Worm (Caenorhabditis elegans) whole organism, mixed stage, embryonic: ENCODE data around the gene Y44A6B.3.

ENCODE experiments used
- bed-3 ChIP-seq: fragments of 200-800 bp; sonication (Bioruptor generic); optimal IDR thresholded peaks from 3 replicates; lab custom pipeline; 2018; ENCODE audit warnings: mild to moderate bottlenecking, missing genetic modification characterization, moderate library complexity, missing compliant biosample characterization
- blmp-1 ChIP-seq: fragments of 150-350 bp; optimal IDR thresholded peaks from 2 replicates; lab custom pipeline; 2014; ENCODE audit warnings: missing biosample characterization, missing genetic modification characterization
- ceh-39 ChIP-seq: fragments of 150-350 bp; optimal IDR thresholded peaks from 2 replicates; lab custom pipeline; 2014; ENCODE audit warnings: missing biosample characterization, missing genetic modification characterization
- ceh-43 ChIP-seq: fragments of 200-800 bp; sonication (Bioruptor generic); optimal IDR thresholded peaks from 2 replicates; lab custom pipeline; 2018; ENCODE audit warnings: mild to moderate bottlenecking, missing genetic modification characterization, moderate library complexity, missing compliant biosample characterization
- ces-1 ChIP-seq: fragments of 150-350 bp; optimal IDR thresholded peaks from 2 replicates; lab custom pipeline; 2014; ENCODE audit warnings: missing biosample characterization, missing genetic modification reagents, missing genetic modification characterization
- cnd-1 ChIP-seq: fragments of 200-800 bp; sonication (Bioruptor generic); optimal IDR thresholded peaks from 2 replicates; lab custom pipeline; 2018; ENCODE audit warnings: mild to moderate bottlenecking, missing genetic modification characterization, missing compliant biosample characterization
- elt-1 ChIP-seq: sonication (generic microtip); optimal IDR thresholded peaks from 2 replicates; lab custom pipeline; 2017; ENCODE audit warnings: missing genetic modification characterization, mild to moderate bottlenecking, missing compliant biosample characterization, antibody characterized with exemption, moderate library complexity, borderline replicate concordance; ENCODE audit not compliant: insufficient read depth
- elt-3 ChIP-seq: fragments of 150-350 bp; optimal IDR thresholded peaks from 2 replicates; lab custom pipeline; 2014; ENCODE audit warnings: missing biosample characterization, missing genetic modification characterization
- flh-1 ChIP-seq: fragments of 200-800 bp; sonication (Bioruptor generic); optimal IDR thresholded peaks from 2 replicates; lab custom pipeline; 2018; ENCODE audit warnings: mild to moderate bottlenecking, missing genetic modification characterization, moderate library complexity, missing compliant biosample characterization
- ham-2 ChIP-seq: fragments of 200-800 bp; sonication (Bioruptor generic); optimal IDR thresholded peaks from 2 replicates; lab custom pipeline; 2018; ENCODE audit warnings: mild to moderate bottlenecking, missing genetic modification characterization, missing compliant biosample characterization
- lin-13 ChIP-seq: fragments of 150-350 bp; optimal IDR thresholded peaks from 2 replicates; lab custom pipeline; 2014; ENCODE audit warnings: missing biosample characterization, missing genetic modification characterization
- lin-32 ChIP-seq: fragments of 200-800 bp; sonication (Bioruptor generic); optimal IDR thresholded peaks from 2 replicates; lab custom pipeline; 2018; ENCODE audit warnings: mild to moderate bottlenecking, missing genetic modification characterization, missing compliant biosample characterization
- lsy-2 ChIP-seq: fragments of 150-350 bp; optimal IDR thresholded peaks from 2 replicates; lab custom pipeline; 2014; ENCODE audit warnings: missing biosample characterization, missing genetic modification characterization
- mab-5 ChIP-seq: fragments of 150-350 bp; optimal IDR thresholded peaks from 2 replicates; lab custom pipeline; 2014; ENCODE audit warnings: missing biosample characterization, missing genetic modification characterization
- mep-1 ChIP-seq: fragments of 150-350 bp; optimal IDR thresholded peaks from 2 replicates; lab custom pipeline; 2017; ENCODE audit warnings: missing biosample characterization, missing genetic modification reagents, missing genetic modification characterization, inconsistent platforms
- mls-2 ChIP-seq: sonication (generic microtip); optimal IDR thresholded peaks from 2 replicates; lab custom pipeline; 2016; ENCODE audit warnings: mild to moderate bottlenecking, missing genetic modification characterization, moderate library complexity, missing compliant biosample characterization
- nhr-12 ChIP-seq: fragments of 150-350 bp; optimal IDR thresholded peaks from 2 replicates; lab custom pipeline; 2014; ENCODE audit warnings: missing biosample characterization, missing genetic modification characterization
- nhr-237 ChIP-seq: fragments of 150-350 bp; optimal IDR thresholded peaks from 2 replicates; lab custom pipeline; 2014; ENCODE audit warnings: missing biosample characterization, missing genetic modification characterization
- nhr-28 ChIP-seq: fragments of 150-350 bp; optimal IDR thresholded peaks from 2 replicates; lab custom pipeline; 2014; ENCODE audit warnings: missing biosample characterization, missing genetic modification characterization
- sem-2 ChIP-seq: fragments of 200-800 bp; sonication (Bioruptor generic); optimal IDR thresholded peaks from 2 replicates; lab custom pipeline; 2018; ENCODE audit warnings: mild to moderate bottlenecking, missing genetic modification characterization, missing compliant biosample characterization
- snpc-4 ChIP-seq: fragments of 150-350 bp; optimal IDR thresholded peaks from 2 replicates; lab custom pipeline; 2014; ENCODE audit warnings: missing biosample characterization, missing genetic modification characterization
- tbx-8 ChIP-seq: fragments of 200-800 bp; sonication (Bioruptor generic); optimal IDR thresholded peaks from 2 replicates; lab custom pipeline; 2018; ENCODE audit warnings: mild to moderate bottlenecking, missing genetic modification characterization, moderate library complexity, missing compliant biosample characterization
- unc-120 ChIP-seq: sonication (generic microtip); optimal IDR thresholded peaks from 2 replicates; lab custom pipeline; 2017; ENCODE audit warnings: missing genetic modification characterization, missing compliant biosample characterization; ENCODE audit not compliant: poor library complexity, severe bottlenecking

Y44A6B.3 gene

DNA sequence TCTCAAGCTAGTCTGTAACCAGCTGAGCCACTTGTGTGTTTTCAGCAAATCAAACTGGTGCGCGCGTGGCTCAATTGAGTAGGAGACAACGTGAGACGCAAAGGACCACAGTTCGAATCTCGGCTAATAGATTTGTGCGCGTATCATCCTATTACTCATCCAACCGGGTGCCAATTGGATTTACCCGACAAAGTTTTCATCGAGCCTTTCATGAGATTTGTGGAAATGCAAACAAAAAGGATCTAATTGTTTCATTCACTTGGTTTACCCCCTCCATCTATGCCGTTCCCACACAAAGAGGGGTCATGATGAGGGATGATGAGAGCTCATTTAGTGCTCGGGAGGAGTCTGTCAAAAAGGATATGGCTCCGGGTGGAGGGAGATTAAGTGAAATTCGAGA, 16.9 kb upstream of the Y44A6B.3 start:
- TF ChIP-seq nhr-28 (tag; lab: Kevin White, UChicago) (no peak), elt-3 (tag; lab: Kevin White, UChicago) (no peak), ces-1 (GFP tag; lab: Kevin White, UChicago) (peak; percentile 92)

DNA sequence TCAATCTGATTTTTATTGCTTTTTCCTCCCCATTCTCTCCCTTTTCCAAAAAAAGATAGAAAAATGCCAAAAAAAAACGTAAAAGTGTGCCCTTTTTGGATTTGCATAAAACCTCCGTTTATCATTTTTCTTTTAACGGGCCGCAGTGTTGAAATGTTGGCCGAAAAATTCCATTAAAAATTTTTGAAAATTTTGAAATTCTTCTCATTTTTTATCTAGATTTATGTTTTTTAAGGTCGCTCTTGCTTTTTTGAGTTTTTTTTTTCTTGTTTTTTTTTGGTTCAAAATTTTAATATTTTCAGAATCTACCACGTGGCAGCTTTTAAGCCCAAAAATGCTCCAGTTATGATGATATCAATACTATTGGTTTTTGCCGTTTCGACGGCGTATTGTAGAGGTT, 16.1 kb upstream of the Y44A6B.3 start, which contains the start of gene mnr-1:
mnr-1 (plus strand) TSS at position 301 of the 400 bp plus-strand sequence.
- TF ChIP-seq nhr-12 (tag; lab: Kevin White, UChicago), result no peak
- no peak for TF ChIP-seq flh-1 (GFP tag; lab: Kevin White, UChicago)
- TF ChIP-seq tbx-8 (GFP tag; lab: Kevin White, UChicago), result no peak
- TF ChIP-seq lin-32 (GFP tag; lab: Kevin White, UChicago), result no peak
- TF ChIP-seq mab-5, result no peak
- TF ChIP-seq bed-3, result no peak
- no peak for TF ChIP-seq snpc-4 (tag; lab: Kevin White, UChicago)

DNA sequence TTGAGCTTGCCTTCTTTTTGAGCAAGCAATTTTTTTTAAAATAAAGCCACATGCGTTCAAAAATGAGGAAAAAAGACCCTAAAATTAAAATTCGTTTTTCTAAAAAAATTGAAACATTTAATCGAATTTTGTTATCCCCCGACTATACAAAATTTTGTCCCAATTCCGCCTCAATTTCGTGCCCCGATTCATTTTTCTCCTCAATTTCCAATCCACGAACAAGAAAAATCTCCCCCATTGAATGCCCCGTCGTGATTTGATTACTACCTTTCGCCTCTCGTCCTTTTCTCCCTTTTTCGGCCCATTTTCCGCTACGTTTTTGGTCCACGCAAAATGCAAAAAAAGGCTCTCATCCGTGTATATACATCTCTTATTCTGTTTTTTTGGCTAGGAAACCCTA, 13.7 kb upstream of the Y44A6B.3 start:
- peak; percentile 54 for TF ChIP-seq ces-1 (GFP tag; lab: Kevin White, UChicago)
- TF ChIP-seq tbx-8 (GFP tag; lab: Kevin White, UChicago), result no peak
- no peak for TF ChIP-seq sem-2 (GFP tag; lab: Kevin White, UChicago)
- no peak for TF ChIP-seq lsy-2 (tag; lab: Kevin White, UChicago)
- no peak for TF ChIP-seq ham-2
- no peak for TF ChIP-seq ceh-43 (GFP tag; lab: Kevin White, UChicago)

DNA sequence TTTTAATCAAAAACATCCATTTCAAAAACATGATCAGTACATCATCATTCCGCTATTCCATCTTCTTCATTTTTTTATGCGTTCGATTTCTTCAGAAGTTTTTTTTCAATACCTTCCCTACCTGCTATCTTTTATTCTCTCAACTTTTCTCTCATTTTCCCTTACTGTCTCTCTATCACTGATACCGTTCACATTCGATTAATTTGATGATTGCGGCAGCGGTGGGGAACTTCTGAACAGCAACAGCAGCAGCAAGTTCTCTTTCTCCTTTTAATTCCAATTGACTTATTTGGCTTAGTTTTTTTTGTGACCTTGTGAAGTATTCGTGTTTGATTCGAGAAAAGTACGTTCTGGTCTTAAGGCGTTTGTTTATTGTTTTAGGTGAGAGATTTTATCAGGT, 10.6 kb upstream of the Y44A6B.3 start:
- TF ChIP-seq cnd-1 (tag; lab: Kevin White, UChicago) (no peak), mls-2 (tag; lab: Kevin White, UChicago) (no peak), unc-120 (tag; lab: Kevin White, UChicago) (no peak), nhr-237 (tag; lab: Kevin White, UChicago) (no peak)

DNA sequence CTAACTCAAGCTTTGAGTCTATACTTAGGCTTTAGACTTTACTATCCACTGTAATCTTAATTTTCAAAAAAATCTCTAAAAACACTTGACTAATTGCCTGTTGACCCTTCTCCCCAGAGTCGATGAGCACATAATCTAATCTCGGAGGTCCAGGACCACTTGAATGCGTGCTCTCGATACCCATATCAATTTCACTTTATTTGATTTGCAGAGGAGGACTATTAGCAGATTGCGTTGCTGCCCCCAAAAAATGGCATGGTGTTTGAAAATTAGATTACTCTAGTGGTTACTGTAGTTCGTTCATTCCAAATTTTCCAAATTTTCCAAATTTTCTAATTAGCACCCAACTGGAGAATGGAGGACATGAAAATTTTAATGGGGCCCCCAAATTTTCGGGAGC, 7.2 kb upstream of the Y44A6B.3 start:
- TF ChIP-seq ceh-43 (GFP tag; lab: Kevin White, UChicago), result no peak
- TF ChIP-seq flh-1 (GFP tag; lab: Kevin White, UChicago), result no peak
- TF ChIP-seq ces-1 (GFP tag; lab: Kevin White, UChicago), result peak; percentile 90
- TF ChIP-seq, all 35 proteins: peak for 1

DNA sequence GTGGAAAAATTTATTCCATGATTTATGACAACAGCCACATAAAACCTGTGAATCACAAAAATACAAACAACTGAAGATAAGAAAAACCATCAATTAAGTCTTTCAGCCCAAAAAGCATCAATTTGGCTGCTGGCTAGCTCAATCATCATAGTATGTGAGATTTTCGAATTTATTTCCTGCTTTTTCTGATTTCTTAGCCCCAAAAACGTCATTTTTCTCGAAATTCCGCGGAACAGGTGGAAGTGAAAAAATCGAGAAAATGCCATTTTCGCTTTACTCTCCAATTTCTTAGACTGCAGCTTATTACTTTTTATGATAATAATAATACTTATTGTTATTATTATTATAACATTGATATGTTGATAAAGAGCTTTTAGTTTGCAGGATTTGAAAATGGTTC, 3.7 kb upstream of the Y44A6B.3 start, which contains the start of gene srxa-15:
srxa-15 (plus strand) TSS at position 301 of the 400 bp plus-strand sequence.
- TF ChIP-seq elt-1 (tag; lab: Kevin White, UChicago) (no peak), unc-120 (tag; lab: Kevin White, UChicago) (no peak), lsy-2 (tag; lab: Kevin White, UChicago) (no peak), ceh-39 (tag; lab: Kevin White, UChicago) (no peak), nhr-237 (tag; lab: Kevin White, UChicago) (no peak), sem-2 (GFP tag; lab: Kevin White, UChicago) (no peak)

DNA sequence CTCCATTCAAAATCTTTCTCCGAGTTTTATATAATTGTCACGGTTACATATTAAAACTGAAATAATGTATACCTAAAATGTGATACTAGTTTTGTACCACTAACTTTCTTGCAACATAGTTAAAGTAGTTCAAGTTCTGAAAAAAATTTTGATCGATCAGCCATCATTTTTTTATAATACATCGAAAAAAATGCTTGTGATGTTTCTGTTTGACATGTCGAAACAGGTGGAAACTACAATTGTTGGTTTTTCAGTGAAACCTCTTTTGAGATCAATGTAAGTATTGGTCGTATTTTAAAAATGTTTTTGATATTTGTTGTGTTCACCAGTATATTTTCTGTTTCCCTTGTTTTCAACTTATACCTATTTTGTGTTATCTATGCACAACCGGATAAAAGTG, 1.1 kb upstream of the Y44A6B.3 start, which contains the start of gene srxa-14:
srxa-14 (plus strand) TSS at position 301 of the 400 bp plus-strand sequence.
- no peak for TF ChIP-seq blmp-1 (tag; lab: Kevin White, UChicago)
- TF ChIP-seq mab-5, result no peak
- no peak for TF ChIP-seq snpc-4 (tag; lab: Kevin White, UChicago)
- TF ChIP-seq nhr-28 (tag; lab: Kevin White, UChicago), result no peak
- no peak for TF ChIP-seq lsy-2 (tag; lab: Kevin White, UChicago)
- no peak for TF ChIP-seq mep-1 (tag; lab: Kevin White, UChicago)
- TF ChIP-seq lin-13 (tag; lab: Kevin White, UChicago), result no peak
- TF ChIP-seq, all 35 proteins: peak for 0

DNA sequence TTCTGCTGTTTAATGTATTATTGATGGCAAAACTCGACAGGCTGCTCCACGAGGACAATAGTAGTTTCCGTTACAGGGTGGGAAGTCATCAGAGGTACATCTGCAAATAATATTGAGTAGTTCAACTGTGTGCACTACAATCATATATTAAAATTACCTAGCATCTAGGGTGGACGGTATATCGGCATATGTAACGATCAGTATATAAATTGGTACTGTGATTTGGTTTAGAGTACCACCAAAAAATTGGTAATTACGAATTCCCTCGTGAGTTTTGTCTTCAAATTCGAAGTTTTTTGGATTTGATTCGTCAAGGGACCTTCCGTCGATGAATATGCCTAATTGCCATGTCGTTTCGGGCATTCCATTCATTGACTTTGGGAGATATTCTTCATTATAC, 1.4 kb downstream of the Y44A6B.3 start, which contains the start of gene ttr-13:
ttr-13 (minus strand) TSS at position 101 of the 400 bp plus-strand sequence.
- TF ChIP-seq ceh-39 (tag; lab: Kevin White, UChicago) (no peak), elt-1 (tag; lab: Kevin White, UChicago) (no peak), tbx-8 (GFP tag; lab: Kevin White, UChicago) (no peak), unc-120 (tag; lab: Kevin White, UChicago) (no peak), cnd-1 (tag; lab: Kevin White, UChicago) (no peak), nhr-28 (tag; lab: Kevin White, UChicago) (no peak), mab-5 (no peak)
- TF ChIP-seq, all 35 proteins: peak for 0
